Worm (Caenorhabditis elegans) whole organism, late embryonic: ENCODE data around the gene R04E5.9.

ENCODE experiments used
- pha-4 ChIP-seq: fragments of 150-350 bp; optimal IDR thresholded peaks from 2 replicates; lab custom pipeline; 2018; ENCODE audit warnings: missing biosample characterization, missing genetic modification reagents, missing genetic modification characterization
- pqm-1 ChIP-seq: sonication (generic microtip); optimal IDR thresholded peaks from 2 replicates; lab custom pipeline; 2016; ENCODE audit warnings: missing genetic modification characterization, missing compliant biosample characterization
- sox-2 ChIP-seq: fragments of 200-800 bp; sonication (Bioruptor generic); IDR thresholded peaks from 2 replicates; pipeline ENCODE4 v1.3.6; 2022; ENCODE audit warnings: missing genetic modification reagents, missing genetic modification characterization, missing compliant biosample characterization

DNA sequence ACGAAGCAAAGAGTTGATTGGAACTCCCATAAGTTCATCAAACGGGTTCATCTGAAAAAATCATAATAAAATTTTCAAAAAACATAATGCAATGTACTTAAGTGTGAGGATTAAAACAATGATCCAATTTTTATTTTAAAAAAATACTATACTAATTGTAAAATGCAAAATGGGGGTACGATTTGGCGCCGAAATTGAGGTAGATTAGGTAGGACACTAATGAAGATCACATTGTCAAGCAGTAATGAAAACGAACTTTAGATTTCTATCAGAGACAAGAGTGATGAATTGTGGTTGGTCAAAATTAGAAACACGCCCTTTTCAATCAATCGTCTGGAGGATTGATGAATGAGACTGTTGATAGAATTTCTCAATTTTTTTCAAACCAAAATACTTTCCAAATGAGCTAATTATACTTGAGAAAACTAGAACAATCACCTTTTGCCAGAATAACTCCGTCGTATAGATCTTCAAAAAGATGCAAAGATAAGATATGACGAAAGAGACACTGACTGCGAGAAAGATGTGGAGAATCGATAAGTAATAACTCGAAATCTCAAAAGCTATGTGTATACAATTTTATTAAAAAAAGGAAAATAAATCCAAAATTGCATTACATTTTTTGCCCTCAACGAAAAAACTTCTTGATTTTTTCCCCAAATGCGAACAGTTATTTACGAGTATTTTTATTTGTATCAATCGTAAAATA lies 47.1 kb upstream of the R04E5.9 start, which contains the start of gene C06E2.5:
- TF ChIP-seq pha-4 (tag; lab: Kevin White, UChicago), result no peak
- no peak for TF ChIP-seq pqm-1
- no peak for TF ChIP-seq sox-2 (GFP tag; lab: Robert Waterston, UW)
